Fruit fly (Drosophila melanogaster) whole organism, prepupa: Measurements from ENCODE around the gene CG45089.

Source experiments
- Blimp-1 ChIP-seq: fragments of 200-800 bp; sonication (Bioruptor generic); optimal IDR thresholded peaks from 3 replicates; lab custom pipeline; 2017; ENCODE audit warnings: missing biosample characterization, missing genetic modification characterization, mild to moderate bottlenecking, moderate library complexity, missing genetic modification reagents
- CG10631 ChIP-seq: fragments of 200-800 bp; sonication (Bioruptor generic); optimal IDR thresholded peaks from 2 replicates; lab custom pipeline; 2016; ENCODE audit warnings: missing biosample characterization, missing genetic modification characterization
- CG10669 ChIP-seq: fragments of 200-800 bp; sonication (Bioruptor generic); optimal IDR thresholded peaks from 3 replicates; lab custom pipeline; 2018; ENCODE audit warnings: missing biosample characterization, mild to moderate bottlenecking, missing genetic modification characterization, moderate library complexity
- CG11294 ChIP-seq: fragments of 200-800 bp; sonication (Bioruptor generic); IDR thresholded peaks from 2 replicates; pipeline ENCODE4 v1.3.6; 2022; ENCODE audit warnings: missing biosample characterization, missing genetic modification characterization
- CG11902 ChIP-seq: fragments of 200-800 bp; sonication (Bioruptor generic); optimal IDR thresholded peaks from 3 replicates; lab custom pipeline; 2016; ENCODE audit warnings: missing biosample characterization, missing genetic modification characterization
- CG15336 ChIP-seq: fragments of 200-800 bp; sonication (Bioruptor generic); IDR thresholded peaks from 2 replicates; pipeline ENCODE4 v1.3.6; 2022; ENCODE audit warnings: missing biosample characterization, missing genetic modification characterization
- CG1621 ChIP-seq: fragments of 200-800 bp; sonication (Bioruptor generic); optimal IDR thresholded peaks from 3 replicates; lab custom pipeline; 2018; ENCODE audit warnings: missing biosample characterization, mild to moderate bottlenecking, missing genetic modification characterization
- CG16779 ChIP-seq: fragments of 200-800 bp; sonication (Bioruptor generic); optimal IDR thresholded peaks from 3 replicates; lab custom pipeline; 2017; ENCODE audit warnings: missing biosample characterization, mild to moderate bottlenecking, missing genetic modification characterization
- CG3032 ChIP-seq: fragments of 200-800 bp; optimal IDR thresholded peaks from 2 replicates; lab custom pipeline; 2019; ENCODE audit warnings: missing biosample characterization, mild to moderate bottlenecking, missing genetic modification characterization, moderate library complexity
- CG31627 ChIP-seq: fragments of 200-800 bp; sonication (Bioruptor generic); optimal IDR thresholded peaks from 3 replicates; lab custom pipeline; 2016; ENCODE audit warnings: missing biosample characterization, missing genetic modification characterization
- CG32006 ChIP-seq: fragments of 200-800 bp; sonication (Bioruptor generic); optimal IDR thresholded peaks from 3 replicates; lab custom pipeline; 2017; ENCODE audit warnings: missing biosample characterization, mild to moderate bottlenecking, missing genetic modification characterization
- CG34406 ChIP-seq: fragments of 200-800 bp; sonication (Bioruptor generic); optimal IDR thresholded peaks from 3 replicates; lab custom pipeline; 2016; ENCODE audit warnings: missing biosample characterization, missing genetic modification characterization
- CG3919 ChIP-seq: fragments of 200-800 bp; sonication (Bioruptor generic); optimal IDR thresholded peaks from 3 replicates; lab custom pipeline; 2016; ENCODE audit warnings: missing biosample characterization, missing genetic modification characterization
- CG4318 ChIP-seq: fragments of 200-800 bp; sonication (Bioruptor generic); optimal IDR thresholded peaks from 3 replicates; lab custom pipeline; 2017; ENCODE audit warnings: missing biosample characterization, mild to moderate bottlenecking, missing genetic modification characterization
- CG6276 ChIP-seq: fragments of 200-800 bp; sonication (Bioruptor generic); optimal IDR thresholded peaks from 2 replicates; lab custom pipeline; 2017; ENCODE audit warnings: missing biosample characterization, mild to moderate bottlenecking, missing genetic modification characterization
- CG6792 ChIP-seq: fragments of 200-800 bp; sonication (Bioruptor generic); optimal IDR thresholded peaks from 3 replicates; lab custom pipeline; 2016; ENCODE audit warnings: missing biosample characterization, missing genetic modification characterization
- CG7368 ChIP-seq: fragments of 200-800 bp; sonication (Bioruptor generic); optimal IDR thresholded peaks from 3 replicates; lab custom pipeline; 2016; ENCODE audit warnings: missing biosample characterization, missing genetic modification characterization
- CG8119 ChIP-seq: fragments of 200-800 bp; sonication (Bioruptor generic); IDR thresholded peaks from 3 replicates; pipeline ENCODE4 v1.3.6; 2022; ENCODE audit warnings: missing biosample characterization, missing genetic modification characterization
- CG8632 ChIP-seq: fragments of 200-800 bp; sonication (Bioruptor generic); optimal IDR thresholded peaks from 3 replicates; lab custom pipeline; 2016; ENCODE audit warnings: missing biosample characterization, missing genetic modification characterization
- CG9139 ChIP-seq: fragments of 200-800 bp; sonication (Bioruptor generic); optimal IDR thresholded peaks from 3 replicates; lab custom pipeline; 2017; ENCODE audit warnings: missing biosample characterization, mild to moderate bottlenecking, missing genetic modification characterization
- Eip75B ChIP-seq: fragments of 200-800 bp; sonication (Bioruptor generic); optimal IDR thresholded peaks from 3 replicates; lab custom pipeline; 2016; ENCODE audit warnings: missing biosample characterization, missing genetic modification characterization
- Eip78C ChIP-seq: fragments of 200-800 bp; sonication (Bioruptor generic); peaks from one replicate; lab custom pipeline; 2016; ENCODE audit warnings: missing biosample characterization, missing genetic modification characterization
- Eip93F ChIP-seq: fragments of 200-800 bp; sonication (Bioruptor generic); optimal IDR thresholded peaks from 2 replicates; lab custom pipeline; 2016; ENCODE audit warnings: missing biosample characterization, mild to moderate bottlenecking, missing genetic modification characterization
- Ets21C ChIP-seq: fragments of 200-800 bp; sonication (Bioruptor generic); optimal IDR thresholded peaks from 3 replicates; lab custom pipeline; 2016; ENCODE audit warnings: missing biosample characterization, missing genetic modification characterization
- Gug ChIP-seq: fragments of 200-800 bp; sonication (Bioruptor generic); IDR thresholded peaks from 2 replicates; pipeline ENCODE4 v1.3.6; 2022; ENCODE audit warnings: missing biosample characterization, missing genetic modification characterization
- Hr38 ChIP-seq: sonication (Bioruptor generic); optimal IDR thresholded peaks from 2 replicates; lab custom pipeline; 2016; ENCODE audit warnings: missing biosample characterization, missing genetic modification characterization
- Hr39 ChIP-seq: fragments of 200-800 bp; sonication (Bioruptor generic); optimal IDR thresholded peaks from 2 replicates; lab custom pipeline; 2016; ENCODE audit warnings: missing biosample characterization, missing genetic modification characterization
- Hr4 ChIP-seq: fragments of 200-800 bp; sonication (Bioruptor generic); optimal IDR thresholded peaks from 3 replicates; lab custom pipeline; 2016; ENCODE audit warnings: missing biosample characterization, missing genetic modification characterization
- Met ChIP-seq: fragments of 200-800 bp; sonication (Bioruptor generic); optimal IDR thresholded peaks from 3 replicates; lab custom pipeline; 2016; ENCODE audit warnings: missing biosample characterization, missing genetic modification characterization
- OdsH ChIP-seq: fragments of 200-800 bp; sonication (Bioruptor generic); optimal IDR thresholded peaks from 3 replicates; lab custom pipeline; 2016; ENCODE audit warnings: missing biosample characterization, missing genetic modification characterization
- Sox102F ChIP-seq: fragments of 200-800 bp; sonication (Bioruptor generic); optimal IDR thresholded peaks from 2 replicates; lab custom pipeline; 2016; ENCODE audit warnings: missing biosample characterization, mild to moderate bottlenecking, missing genetic modification characterization
- Sox15 ChIP-seq: fragments of 200-800 bp; sonication (Bioruptor generic); optimal IDR thresholded peaks from 3 replicates; lab custom pipeline; 2016; ENCODE audit warnings: missing biosample characterization, missing genetic modification characterization
- achi ChIP-seq: fragments of 200-800 bp; sonication (Bioruptor generic); optimal IDR thresholded peaks from 3 replicates; lab custom pipeline; 2016; ENCODE audit warnings: missing biosample characterization, missing genetic modification characterization
- cyc ChIP-seq: fragments of 200-800 bp; sonication (Bioruptor generic); optimal IDR thresholded peaks from 3 replicates; lab custom pipeline; 2016; ENCODE audit warnings: missing biosample characterization, missing genetic modification characterization
- dac ChIP-seq: fragments of 200-800 bp; sonication (Bioruptor generic); optimal IDR thresholded peaks from 2 replicates; lab custom pipeline; 2017; ENCODE audit warnings: missing biosample characterization, mild to moderate bottlenecking, missing genetic modification characterization
- dsx ChIP-seq: fragments of 200-800 bp; optimal IDR thresholded peaks from 3 replicates; lab custom pipeline; 2019; ENCODE audit warnings: missing biosample characterization, mild to moderate bottlenecking, missing genetic modification characterization, moderate library complexity; ENCODE audit not compliant: poor library complexity, severe bottlenecking
- esn ChIP-seq: fragments of 200-800 bp; sonication (Bioruptor generic); optimal IDR thresholded peaks from 2 replicates; lab custom pipeline; 2016; ENCODE audit warnings: missing biosample characterization, mild to moderate bottlenecking, missing genetic modification characterization, moderate library complexity
- fd85E ChIP-seq: fragments of 200-800 bp; sonication (Bioruptor generic); optimal IDR thresholded peaks from 3 replicates; lab custom pipeline; 2016; ENCODE audit warnings: missing biosample characterization, missing genetic modification characterization
- net ChIP-seq: fragments of 200-800 bp; sonication (Bioruptor generic); optimal IDR thresholded peaks from 3 replicates; lab custom pipeline; 2016; ENCODE audit warnings: missing biosample characterization, missing genetic modification characterization
- pdm3 ChIP-seq: fragments of 200-800 bp; sonication (Bioruptor generic); optimal IDR thresholded peaks from 3 replicates; lab custom pipeline; 2016; ENCODE audit warnings: missing biosample characterization, missing genetic modification characterization
- salr ChIP-seq, 2 experiments: fragments of 200-800 bp; sonication (Bioruptor generic); optimal IDR thresholded peaks; 3 replicates each; lab custom pipeline; 2016 to 2018; ENCODE audit warnings: missing biosample characterization in 2 of 2, missing genetic modification characterization in 2 of 2, mild to moderate bottlenecking in 1 of 2
- spab ChIP-seq: fragments of 200-800 bp; sonication (Bioruptor generic); optimal IDR thresholded peaks from 2 replicates; lab custom pipeline; 2017; ENCODE audit warnings: missing biosample characterization, mild to moderate bottlenecking, missing genetic modification characterization, missing genetic modification reagents
- ss ChIP-seq, 2 experiments: fragments of 200-800 bp; sonication (Bioruptor generic); optimal IDR thresholded peaks; 2 replicates in 1 of 2; 3 replicates in 1 of 2; lab custom pipeline; 2017 to 2018; ENCODE audit warnings: mild to moderate bottlenecking in 2 of 2, missing biosample characterization in 2 of 2, missing genetic modification characterization in 2 of 2, moderate library complexity in 1 of 2
- svp ChIP-seq: fragments of 200-800 bp; sonication (Bioruptor generic); peaks from one replicate; lab custom pipeline; 2016; ENCODE audit warnings: missing biosample characterization, missing genetic modification characterization
- vri ChIP-seq: fragments of 200-800 bp; sonication (Bioruptor generic); optimal IDR thresholded peaks from 3 replicates; lab custom pipeline; 2016; ENCODE audit warnings: missing biosample characterization, mild to moderate bottlenecking, missing genetic modification characterization

The CG45089 gene

dm6 chrX:7909482-7909881 is 15.9 kb upstream of the CG45089 start:
- no peak for TF ChIP-seq CG6792 (GFP tag; lab: Kevin White, UChicago)
- TF ChIP-seq CG1621 (tag; lab: Kevin White, UChicago), result no peak
- no peak for TF ChIP-seq CG8632
- no peak for TF ChIP-seq achi (GFP tag; lab: Kevin White, UChicago)
- no peak for TF ChIP-seq Sox102F
- peak; percentile 23 for TF ChIP-seq Eip78C (GFP tag; lab: Kevin White, UChicago)
- no peak for TF ChIP-seq Ets21C (GFP tag; lab: Kevin White, UChicago)

dm6 chrX:7909069-7909389 is 15.4 kb upstream of the CG45089 start:
- TF ChIP-seq CG11294 (GFP tag; lab: Robert Waterston, UW) (no peak), vri (GFP tag; lab: Kevin White, UChicago) (peak; percentile 88), CG3919 (GFP tag; lab: Kevin White, UChicago) (no peak), Ets21C (GFP tag; lab: Kevin White, UChicago) (no peak), CG3032 (tag; lab: Kevin White, UChicago) (no peak)
- TF ChIP-seq, all 60 proteins: peak for 1

dm6 chrX:7908239-7909068 is 14.9 kb upstream of the CG45089 start, which contains the start of the genes dpr14 and spidey:
Gene dpr14 (minus strand): TSS chrX:7908286.
Gene spidey (plus strand): TSS chrX:7908931.
- TF ChIP-seq CG34406 (GFP tag; lab: Kevin White, UChicago) (peak; percentile 73), CG4318 (GFP tag; lab: Kevin White, UChicago) (peak; percentile 61), Sox102F (peak; percentile 83), net (peak; percentile 74), CG7368 (peak; percentile 66), spab (peak; percentile 65), pdm3 (GFP tag; lab: Kevin White, UChicago) (peak; percentile 86), CG10631 (GFP tag; lab: Kevin White, UChicago) (peak; percentile 76), CG6792 (GFP tag; lab: Kevin White, UChicago) (peak; percentile 70), Hr4 (GFP tag; lab: Kevin White, UChicago) (peak; percentile 81), Blimp-1 (GFP tag; lab: Kevin White, UChicago) (peak; percentile 44), salr (GFP tag; optimal IDR thresholded peaks at IDR 0.05; lab: Kevin White, UChicago) (peak; percentile 57 to 64), CG32006 (GFP tag; lab: Kevin White, UChicago) (peak; percentile 84), CG11902 (GFP tag; lab: Kevin White, UChicago) (peak; percentile 37), Hr39 (GFP tag; lab: Kevin White, UChicago) (peak; percentile 79), fd85E (peak; percentile 21), OdsH (GFP tag; lab: Kevin White, UChicago) (peak; percentile 80), dac (GFP tag; lab: Kevin White, UChicago) (peak; percentile 76), Hr38 (GFP tag; lab: Kevin White, UChicago) (no peak), CG9139 (GFP tag; lab: Kevin White, UChicago) (peak; percentile 60), CG1621 (tag; lab: Kevin White, UChicago) (peak; percentile 76), Ets21C (GFP tag; lab: Kevin White, UChicago) (peak; percentile 70), CG15336 (GFP tag; lab: Robert Waterston, UW) (peak; percentile 85), CG31627 (peak; percentile 84), Eip75B (GFP tag; lab: Kevin White, UChicago) (peak; percentile 84), CG8119 (GFP tag; lab: Robert Waterston, UW) (peak; percentile 85), Gug (GFP tag; lab: Robert Waterston, UW) (peak; percentile 81), CG6276 (GFP tag; lab: Kevin White, UChicago) (peak; percentile 81), svp (GFP tag; lab: Kevin White, UChicago) (peak; percentile 90), Met (GFP tag; lab: Kevin White, UChicago) (peak; percentile 88), CG3032 (tag; lab: Kevin White, UChicago) (peak; percentile 70), CG10669 (GFP tag; lab: Kevin White, UChicago) (peak; percentile 75), CG16779 (tag; lab: Kevin White, UChicago) (peak; percentile 54), esn (peak; percentile 77), Eip78C (GFP tag; lab: Kevin White, UChicago) (peak; percentile 96), Sox15 (GFP tag; lab: Kevin White, UChicago) (peak; percentile 46), dsx (GFP tag; lab: Kevin White, UChicago) (peak; percentile 75), cyc (GFP tag; lab: Kevin White, UChicago) (peak; percentile 79), Eip93F (GFP tag; lab: Kevin White, UChicago) (peak; percentile 17), CG8632 (peak; percentile 66), achi (GFP tag; lab: Kevin White, UChicago) (peak; percentile 75), ss (GFP tag; optimal IDR thresholded peaks at IDR 0.05; lab: Kevin White, UChicago) (peak; percentile 60 to 83)
